Fruit fly (Drosophila melanogaster): ENCODE data around the gene CG15021.

dm6 chr3L:4447229-4447628, 10.7 kb downstream of the CG15021 start:
- TF ChIP-seq Abd-B (GFP tag; optimal IDR thresholded peaks at IDR 0.05) (no peak), sage (GFP tag; optimal IDR thresholded peaks at IDR 0.05) (no peak), foxo (GFP tag; optimal IDR thresholded peaks at IDR 0.05) (no peak), sv (GFP tag; optimal IDR thresholded peaks at IDR 0.05) (no peak), N (GFP tag; optimal IDR thresholded peaks at IDR 0.05) (no peak), Myc (optimal IDR thresholded peaks at IDR 0.05) (no peak), CG32264 (GFP tag; optimal IDR thresholded peaks at IDR 0.05) (no peak), lola (GFP tag; optimal IDR thresholded peaks at IDR 0.05) (no peak), OdsH (GFP tag; optimal IDR thresholded peaks at IDR 0.05) (no peak), HLH106 (tag; optimal IDR thresholded peaks at IDR 0.05) (no peak), dsf (GFP tag; optimal IDR thresholded peaks at IDR 0.05; ENCODE audit: borderline replicate concordance) (no peak), fru (GFP tag; optimal IDR thresholded peaks at IDR 0.05) (no peak)

Data from whole organism, wandering third instar larva.